Fruit fly (Drosophila melanogaster): ENCODE measurements around the gene noc.
A peak's percentile ranks its signal among the peaks of the same experiment; 100 is the strongest.

noc gene

dm6 chr2L:14458187-14458899, 32.3 kb upstream of the noc start:
- TF ChIP-seq CG12605 (GFP tag; IDR thresholded peaks at IDR 0.05) (peak; percentile 55), CG8159 (tag; optimal IDR thresholded peaks at IDR 0.05) (peak; percentile 17), Pif1A (GFP tag; optimal IDR thresholded peaks at IDR 0.05) (peak; percentile 11), Pif1B (GFP tag; optimal IDR thresholded peaks at IDR 0.05) (peak; percentile 20), rn (GFP tag; IDR thresholded peaks at IDR 0.05) (no peak), D1 (tag; optimal IDR thresholded peaks at IDR 0.05) (no peak), CG8301 (tag; optimal IDR thresholded peaks at IDR 0.05) (peak; percentile 33), EcR (GFP tag; optimal IDR thresholded peaks at IDR 0.05) (peak; percentile 31), CG17806 (tag; optimal IDR thresholded peaks at IDR 0.05) (no peak), CG10348 (GFP tag; IDR thresholded peaks at IDR 0.05) (peak; percentile 51; the same call in 1 of the 2 replicates), CG15710 (tag; optimal IDR thresholded peaks at IDR 0.05) (peak; percentile 69), CG4496 (GFP tag; IDR thresholded peaks at IDR 0.05) (peak; percentile 52; the same call in 2 of the 3 replicates), Ets98B (GFP tag; IDR thresholded peaks at IDR 0.05) (peak; percentile 67), CG9948 (tag; optimal IDR thresholded peaks at IDR 0.05) (peak; percentile 17), CG34367 (tag; optimal IDR thresholded peaks at IDR 0.05) (peak; percentile 56), CG14655 (GFP tag; optimal IDR thresholded peaks at IDR 0.05) (peak; percentile 43), Snoo (tag; optimal IDR thresholded peaks at IDR 0.05) (no peak), gl (tag; optimal IDR thresholded peaks at IDR 0.05) (no peak), fd96Ca (GFP tag; IDR thresholded peaks at IDR 0.05) (peak; percentile 67; the same call in 1 of the 3 replicates), CG32121 (GFP tag; IDR thresholded peaks at IDR 0.05) (peak; percentile 69), CG13204 (GFP tag; optimal IDR thresholded peaks at IDR 0.05) (peak; percentile 19)

DNA sequence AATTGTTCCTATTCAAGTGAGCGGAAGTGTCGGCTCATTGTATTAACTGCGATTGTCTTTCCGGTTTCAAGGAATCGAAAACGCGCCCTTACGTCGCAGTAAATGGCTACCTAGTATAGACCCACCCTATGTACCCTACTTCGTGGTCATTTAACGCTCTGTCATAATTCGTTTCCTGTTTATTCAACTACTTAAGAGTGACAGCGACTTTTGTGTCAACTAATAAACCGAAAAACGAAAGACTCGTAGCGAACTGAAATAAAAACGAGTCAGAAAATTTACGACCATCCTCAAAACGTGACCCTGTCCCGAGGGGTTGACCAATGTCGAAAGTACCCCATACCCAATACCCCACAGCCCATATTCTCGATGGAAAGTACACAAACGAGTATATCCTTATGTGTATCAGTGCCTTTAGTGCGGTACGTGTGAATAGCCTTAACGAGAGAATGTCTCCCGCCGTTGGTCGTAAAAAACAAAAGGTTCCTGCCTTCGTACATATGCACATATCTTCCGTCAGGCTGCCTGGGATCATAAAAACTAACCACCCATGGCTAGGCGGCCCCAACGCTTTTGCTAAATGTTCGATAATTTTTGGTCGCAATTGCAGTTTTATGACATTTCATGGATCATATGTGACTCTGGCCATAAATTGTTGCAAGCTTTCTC, 31.2 kb upstream of the noc start:
- TF ChIP-seq CG32121 (GFP tag; IDR thresholded peaks at IDR 0.05) (no peak), D1 (tag; optimal IDR thresholded peaks at IDR 0.05) (no peak), CG8301 (tag; optimal IDR thresholded peaks at IDR 0.05) (no peak), CG15710 (tag; optimal IDR thresholded peaks at IDR 0.05) (no peak), fd96Ca (GFP tag; IDR thresholded peaks at IDR 0.05) (no peak), CG8159 (tag; optimal IDR thresholded peaks at IDR 0.05) (no peak), gl (tag; optimal IDR thresholded peaks at IDR 0.05) (no peak), EcR (GFP tag; optimal IDR thresholded peaks at IDR 0.05) (no peak), Pif1B (GFP tag; optimal IDR thresholded peaks at IDR 0.05) (no peak), CG12605 (GFP tag; IDR thresholded peaks at IDR 0.05) (no peak), CG17806 (tag; optimal IDR thresholded peaks at IDR 0.05) (no peak), CG34367 (tag; optimal IDR thresholded peaks at IDR 0.05) (no peak), Snoo (tag; optimal IDR thresholded peaks at IDR 0.05) (no peak), Ets98B (GFP tag; IDR thresholded peaks at IDR 0.05) (no peak), CG13204 (GFP tag; optimal IDR thresholded peaks at IDR 0.05) (no peak), rn (GFP tag; IDR thresholded peaks at IDR 0.05) (no peak), CG14655 (GFP tag; optimal IDR thresholded peaks at IDR 0.05) (no peak), CG10348 (GFP tag; IDR thresholded peaks at IDR 0.05) (no peak), CG9948 (tag; optimal IDR thresholded peaks at IDR 0.05) (no peak), CG4496 (GFP tag; IDR thresholded peaks at IDR 0.05) (no peak)

DNA sequence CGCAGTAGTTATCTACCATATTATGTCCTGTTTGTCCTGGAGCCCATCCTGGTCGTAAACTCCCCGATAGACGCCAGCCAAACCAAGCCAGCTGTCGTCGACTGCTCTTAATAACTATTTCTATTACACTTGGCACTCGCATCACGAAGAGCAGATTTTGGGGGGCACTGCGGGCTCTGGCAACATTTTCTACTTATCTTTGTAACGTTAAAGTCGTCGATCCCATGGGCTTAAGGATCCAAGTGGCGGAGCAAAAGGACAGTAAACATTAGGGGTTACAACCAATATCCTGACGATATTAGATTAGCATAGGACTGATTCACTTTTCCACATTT, 30.7 kb upstream of the noc start:
- TF ChIP-seq Pif1A (GFP tag; optimal IDR thresholded peaks at IDR 0.05) (no peak), Ets98B (GFP tag; IDR thresholded peaks at IDR 0.05) (no peak), rn (GFP tag; IDR thresholded peaks at IDR 0.05) (no peak), CG17806 (tag; optimal IDR thresholded peaks at IDR 0.05) (no peak), CG14655 (GFP tag; optimal IDR thresholded peaks at IDR 0.05) (no peak), CG32121 (GFP tag; IDR thresholded peaks at IDR 0.05) (no peak), D1 (tag; optimal IDR thresholded peaks at IDR 0.05) (no peak), fd96Ca (GFP tag; IDR thresholded peaks at IDR 0.05) (no peak)

- TF ChIP-seq CG17806 (tag; optimal IDR thresholded peaks at IDR 0.05) (peak; percentile 26), CG9948 (tag; optimal IDR thresholded peaks at IDR 0.05) (peak; percentile 13), CG8159 (tag; optimal IDR thresholded peaks at IDR 0.05) (peak; percentile 52), fd96Ca (GFP tag; IDR thresholded peaks at IDR 0.05) (no peak), CG13204 (GFP tag; optimal IDR thresholded peaks at IDR 0.05) (no peak), gl (tag; optimal IDR thresholded peaks at IDR 0.05) (no peak), CG10348 (GFP tag; IDR thresholded peaks at IDR 0.05) (no peak), Pif1A (GFP tag; optimal IDR thresholded peaks at IDR 0.05) (peak; percentile 6), CG12605 (GFP tag; IDR thresholded peaks at IDR 0.05) (no peak), rn (GFP tag; IDR thresholded peaks at IDR 0.05) (no peak), Pif1B (GFP tag; optimal IDR thresholded peaks at IDR 0.05) (peak; percentile 56), CG34367 (tag; optimal IDR thresholded peaks at IDR 0.05) (peak; percentile 24), Snoo (tag; optimal IDR thresholded peaks at IDR 0.05) (peak; percentile 62), CG8301 (tag; optimal IDR thresholded peaks at IDR 0.05) (no peak), CG14655 (GFP tag; optimal IDR thresholded peaks at IDR 0.05) (no peak), CG32121 (GFP tag; IDR thresholded peaks at IDR 0.05) (0 out of 2 replicates have a peak, but pooled peaks have one; percentile 22), D1 (tag; optimal IDR thresholded peaks at IDR 0.05) (no peak), CG15710 (tag; optimal IDR thresholded peaks at IDR 0.05) (peak; percentile 59), Ets98B (GFP tag; IDR thresholded peaks at IDR 0.05) (no peak), CG4496 (GFP tag; IDR thresholded peaks at IDR 0.05) (no peak), EcR (GFP tag; optimal IDR thresholded peaks at IDR 0.05) (no peak)
Measured at dm6 chr2L:14461066-14461465, 29.6 kb upstream of the noc start.

All from whole organism, pupa.